Fruit fly (Drosophila melanogaster) whole organism, embryonic: ENCODE results near the gene Scgbeta.

Experiments
- Abd-B ChIP-seq: fragments of 200-800 bp; sonication (Bioruptor generic); optimal IDR thresholded peaks from 2 replicates; lab custom pipeline; 2018; ENCODE audit warnings: missing biosample characterization, mild to moderate bottlenecking, missing genetic modification characterization, moderate library complexity
- BEAF-32 ChIP-seq: fragments of 200-800 bp; sonication (Bioruptor generic); optimal IDR thresholded peaks from 3 replicates; lab custom pipeline; 2017; ENCODE audit warnings: missing biosample characterization, missing genetic modification characterization, mild to moderate bottlenecking, moderate library complexity, missing genetic modification reagents
- Bteb2 ChIP-seq: fragments of 200-800 bp; sonication (Bioruptor generic); optimal IDR thresholded peaks from 2 replicates; lab custom pipeline; 2016; ENCODE audit warnings: missing biosample characterization, missing genetic modification characterization
- CG10565 ChIP-seq: fragments of 200-800 bp; sonication (Bioruptor generic); optimal IDR thresholded peaks from 3 replicates; lab custom pipeline; 2016; ENCODE audit warnings: missing biosample characterization, mild to moderate bottlenecking, missing genetic modification characterization
- CG10654 ChIP-seq: fragments of 200-800 bp; sonication (Bioruptor generic); optimal IDR thresholded peaks from 2 replicates; lab custom pipeline; 2016; ENCODE audit warnings: missing biosample characterization, missing genetic modification characterization
- CG11398 ChIP-seq: fragments of 200-800 bp; sonication (Bioruptor generic); optimal IDR thresholded peaks from 2 replicates; lab custom pipeline; 2016; ENCODE audit warnings: missing biosample characterization, missing genetic modification characterization
- CG13894 ChIP-seq: fragments of 200-800 bp; sonication (Bioruptor generic); optimal IDR thresholded peaks from 3 replicates; lab custom pipeline; 2018; ENCODE audit warnings: missing biosample characterization, mild to moderate bottlenecking, missing genetic modification characterization, moderate library complexity
- CG14667 ChIP-seq: fragments of 200-800 bp; sonication (Bioruptor generic); IDR thresholded peaks from 2 replicates; pipeline ENCODE4 v1.3.6; 2022; ENCODE audit warnings: missing biosample characterization, missing genetic modification characterization
- CG17186 ChIP-seq: fragments of 200-800 bp; sonication (Bioruptor generic); optimal IDR thresholded peaks from 3 replicates; lab custom pipeline; 2017; ENCODE audit warnings: missing biosample characterization, missing genetic modification reagents, missing genetic modification characterization
- CG17385 ChIP-seq: fragments of 200-800 bp; sonication (Bioruptor generic); optimal IDR thresholded peaks from 3 replicates; lab custom pipeline; 2018; ENCODE audit warnings: missing biosample characterization, mild to moderate bottlenecking, missing genetic modification characterization
- CG18262 ChIP-seq: fragments of 200-800 bp; optimal IDR thresholded peaks from 3 replicates; lab custom pipeline; 2019; ENCODE audit warnings: missing biosample characterization, mild to moderate bottlenecking, missing genetic modification characterization, moderate library complexity
- CG18619 ChIP-seq: fragments of 200-800 bp; sonication (Bioruptor generic); optimal IDR thresholded peaks from 3 replicates; lab custom pipeline; 2017; ENCODE audit warnings: missing biosample characterization, mild to moderate bottlenecking, missing genetic modification characterization
- CG2875 ChIP-seq: fragments of 200-800 bp; sonication (Bioruptor generic); optimal IDR thresholded peaks from 2 replicates; lab custom pipeline; 2017; ENCODE audit warnings: missing biosample characterization, mild to moderate bottlenecking, missing genetic modification characterization, missing genetic modification reagents
- CG31224 ChIP-seq: fragments of 200-800 bp; sonication (Bioruptor generic); IDR thresholded peaks from 2 replicates; pipeline ENCODE4 v1.3.6; 2022; ENCODE audit warnings: missing biosample characterization, missing genetic modification characterization
- CG32532 ChIP-seq: fragments of 200-800 bp; sonication (Bioruptor generic); IDR thresholded peaks from 2 replicates; pipeline ENCODE4 v1.3.6; 2022; ENCODE audit warnings: missing biosample characterization, missing genetic modification characterization
- CG4424 ChIP-seq: fragments of 200-800 bp; sonication (Bioruptor generic); optimal IDR thresholded peaks from 3 replicates; lab custom pipeline; 2016; ENCODE audit warnings: missing biosample characterization, missing genetic modification characterization
- CG6272 ChIP-seq: fragments of 200-800 bp; sonication (Bioruptor generic); IDR thresholded peaks from 2 replicates; pipeline ENCODE4 v1.3.6; 2022; ENCODE audit warnings: missing biosample characterization, missing genetic modification characterization
- CG7357 ChIP-seq: fragments of 200-800 bp; sonication (Bioruptor generic); IDR thresholded peaks from 3 replicates; pipeline ENCODE4 v1.3.6; 2022; ENCODE audit warnings: missing biosample characterization, missing genetic modification characterization
- CG7556 ChIP-seq: fragments of 200-800 bp; sonication (Bioruptor generic); optimal IDR thresholded peaks from 2 replicates; lab custom pipeline; 2017; ENCODE audit warnings: missing biosample characterization, mild to moderate bottlenecking, missing genetic modification characterization
- CG8388 ChIP-seq: fragments of 200-800 bp; sonication (Bioruptor generic); optimal IDR thresholded peaks from 2 replicates; lab custom pipeline; 2019; ENCODE audit warnings: missing biosample characterization, mild to moderate bottlenecking, missing genetic modification characterization, moderate library complexity
- CTCF ChIP-seq: fragments of 200-800 bp; sonication (Bioruptor generic); optimal IDR thresholded peaks from 2 replicates; lab custom pipeline; 2017; ENCODE audit warnings: missing biosample characterization, mild to moderate bottlenecking, missing genetic modification characterization, moderate library complexity
- Dfd ChIP-seq, 2 experiments: fragments of >200 bp; optimal IDR thresholded peaks; 2 replicates each; lab custom pipeline; 2017; ENCODE audit warnings: missing biosample characterization in 2 of 2, missing genetic modification characterization in 2 of 2
- Doc2 ChIP-seq: fragments of 200-800 bp; sonication (Bioruptor generic); IDR thresholded peaks from 2 replicates; pipeline ENCODE4 v1.3.6; 2022; ENCODE audit warnings: missing biosample characterization, missing genetic modification characterization
- Hr78 ChIP-seq, 2 experiments: fragments of 200-800 bp in 1 of 2; fragments of >200 bp in 1 of 2; sonication (Bioruptor generic) in 1 of 2; optimal IDR thresholded peaks; 2 replicates each; lab custom pipeline; 2017 to 2019; ENCODE audit warnings: missing biosample characterization in 2 of 2, missing genetic modification characterization in 2 of 2, mild to moderate bottlenecking in 1 of 2, moderate library complexity in 1 of 2
- NC2α ChIP-seq: fragments of 200-800 bp; sonication (Bioruptor generic); optimal IDR thresholded peaks from 2 replicates; lab custom pipeline; 2016; ENCODE audit warnings: missing biosample characterization, missing genetic modification characterization
- Nf-YA ChIP-seq: fragments of 200-800 bp; sonication (Bioruptor generic); IDR thresholded peaks from 2 replicates; pipeline ENCODE4 v1.3.6; 2022; ENCODE audit warnings: missing biosample characterization, missing genetic modification characterization
- Pdp1 ChIP-seq, 2 experiments: fragments of 200-800 bp; sonication (Bioruptor generic); optimal IDR thresholded peaks; 3 replicates each; lab custom pipeline; 2016; ENCODE audit warnings: missing biosample characterization in 2 of 2, missing genetic modification characterization in 2 of 2, mild to moderate bottlenecking in 1 of 2, moderate library complexity in 1 of 2
- ap ChIP-seq: fragments of 200-800 bp; sonication (Bioruptor generic); IDR thresholded peaks from 2 replicates; pipeline ENCODE4 v1.3.6; 2022; ENCODE audit warnings: missing biosample characterization, missing genetic modification characterization
- ato ChIP-seq: fragments of 200-800 bp; sonication (Bioruptor generic); IDR thresholded peaks from 2 replicates; pipeline ENCODE4 v1.3.6; 2022; ENCODE audit warnings: missing biosample characterization, missing genetic modification characterization; ENCODE audit not compliant: partially characterized antibody
- cad ChIP-seq: fragments of >200 bp; optimal IDR thresholded peaks from 2 replicates; lab custom pipeline; 2017; ENCODE audit warnings: missing biosample characterization, missing genetic modification characterization
- ems ChIP-seq: fragments of 200-800 bp; sonication (Bioruptor generic); optimal IDR thresholded peaks from 3 replicates; lab custom pipeline; 2016; ENCODE audit warnings: missing biosample characterization, missing genetic modification characterization
- gem ChIP-seq: fragments of 200-800 bp; sonication (Bioruptor generic); optimal IDR thresholded peaks from 2 replicates; lab custom pipeline; 2019; ENCODE audit warnings: missing biosample characterization, mild to moderate bottlenecking, missing genetic modification characterization, moderate library complexity
- gfzf ChIP-seq: fragments of 200-800 bp; sonication (Bioruptor generic); optimal IDR thresholded peaks from 2 replicates; lab custom pipeline; 2016; ENCODE audit warnings: missing biosample characterization, mild to moderate bottlenecking, missing genetic modification characterization, moderate library complexity
- grn ChIP-seq: fragments of 200-800 bp; sonication (Bioruptor generic); optimal IDR thresholded peaks from 3 replicates; lab custom pipeline; 2017; ENCODE audit warnings: missing biosample characterization, missing genetic modification characterization
- ham ChIP-seq: fragments of 200-800 bp; sonication (Bioruptor generic); IDR thresholded peaks from 2 replicates; pipeline ENCODE4 v1.3.6; 2022; ENCODE audit warnings: missing biosample characterization, missing genetic modification characterization
- insv ChIP-seq, 2 experiments: fragments of 200-800 bp; sonication (Bioruptor generic); optimal IDR thresholded peaks; 3 replicates each; lab custom pipeline; 2016 to 2018; ENCODE audit warnings: missing biosample characterization in 2 of 2, missing genetic modification characterization in 2 of 2
- ken ChIP-seq: fragments of 200-800 bp; sonication (Bioruptor generic); IDR thresholded peaks from 3 replicates; pipeline ENCODE4 v1.3.6; 2022; ENCODE audit warnings: missing biosample characterization, missing genetic modification characterization
- lab ChIP-seq: fragments of 200-800 bp; sonication (Bioruptor generic); optimal IDR thresholded peaks from 3 replicates; lab custom pipeline; 2017; ENCODE audit warnings: missing biosample characterization, missing genetic modification characterization, mild to moderate bottlenecking, moderate library complexity, missing genetic modification reagents
- lilli ChIP-seq: fragments of 200-800 bp; sonication (Bioruptor generic); optimal IDR thresholded peaks from 3 replicates; lab custom pipeline; 2016; ENCODE audit warnings: missing biosample characterization, missing genetic modification characterization
- oc ChIP-seq: fragments of 200-800 bp; sonication (Bioruptor generic); optimal IDR thresholded peaks from 2 replicates; lab custom pipeline; 2018; ENCODE audit warnings: missing biosample characterization, mild to moderate bottlenecking, missing genetic modification characterization, moderate library complexity
- pb ChIP-seq: fragments of 200-800 bp; sonication (Bioruptor generic); optimal IDR thresholded peaks from 3 replicates; lab custom pipeline; 2016; ENCODE audit warnings: missing biosample characterization, missing genetic modification characterization
- pros ChIP-seq: fragments of 200-800 bp; sonication (Bioruptor generic); optimal IDR thresholded peaks from 3 replicates; lab custom pipeline; 2019; ENCODE audit warnings: missing biosample characterization, mild to moderate bottlenecking, missing genetic modification characterization, moderate library complexity
- repo ChIP-seq: fragments of 200-800 bp; sonication (Bioruptor generic); optimal IDR thresholded peaks from 2 replicates; lab custom pipeline; 2016; ENCODE audit warnings: missing biosample characterization, missing genetic modification characterization
- sc ChIP-seq, 3 experiments: fragments of >200 bp in 2 of 3; fragments of 200-800 bp in 1 of 3; sonication (Bioruptor generic) in 1 of 3; optimal IDR thresholded peaks; 2 replicates in 2 of 3; 3 replicates in 1 of 3; lab custom pipeline; 2017; ENCODE audit warnings: mild to moderate bottlenecking in 1 of 3, missing biosample characterization in 1 of 3, missing genetic modification characterization in 1 of 3, missing genetic modification reagents in 1 of 3
- sima ChIP-seq: fragments of 200-800 bp; sonication (Bioruptor generic); optimal IDR thresholded peaks from 2 replicates; lab custom pipeline; 2016; ENCODE audit warnings: missing biosample characterization, missing genetic modification characterization
- slou ChIP-seq: fragments of 200-800 bp; sonication (Bioruptor generic); optimal IDR thresholded peaks from 3 replicates; lab custom pipeline; 2016; ENCODE audit warnings: missing biosample characterization, missing genetic modification characterization
- sob ChIP-seq: fragments of 200-800 bp; sonication (Bioruptor generic); IDR thresholded peaks from 2 replicates; pipeline ENCODE4 v1.3.6; 2022; ENCODE audit warnings: missing biosample characterization, missing genetic modification characterization
- sug ChIP-seq: fragments of 200-800 bp; optimal IDR thresholded peaks from 2 replicates; lab custom pipeline; 2019; ENCODE audit warnings: missing biosample characterization, mild to moderate bottlenecking, missing genetic modification characterization, moderate library complexity
- twi ChIP-seq: fragments of 200-800 bp; optimal IDR thresholded peaks from 2 replicates; lab custom pipeline; 2019; ENCODE audit warnings: missing biosample characterization, mild to moderate bottlenecking, missing genetic modification characterization, moderate library complexity
- yki ChIP-seq: fragments of >200 bp; optimal IDR thresholded peaks from 3 replicates; lab custom pipeline; 2018
- zen2 ChIP-seq: fragments of 200-800 bp; sonication (Bioruptor generic); IDR thresholded peaks from 3 replicates; pipeline ENCODE4 v1.3.6; 2022; ENCODE audit warnings: missing biosample characterization, missing genetic modification characterization; ENCODE audit not compliant: partially characterized antibody

Gene Scgbeta

dm6 chr3R:12433764-12434163, 11.5 kb upstream of the Scgbeta start, which contains the start of the genes Aos1 and Srlp (continued):
- no peak for TF ChIP-seq grn
- no peak for TF ChIP-seq CG6272
- no peak for TF ChIP-seq lab (GFP tag; lab: Kevin White, UChicago)
- no peak for TF ChIP-seq NC2α
- peak; percentile 26 for TF ChIP-seq CG18619
- TF ChIP-seq slou (GFP tag; lab: Kevin White, UChicago): peak; percentile 17
- TF ChIP-seq CG32532 (GFP tag; lab: Robert Waterston, UW): peak; percentile 47; the same call in 1 of the 2 replicates
- no peak for TF ChIP-seq sima
- TF ChIP-seq pros (GFP tag; lab: Kevin White, UChicago): no peak
- peak; percentile 61 for TF ChIP-seq BEAF-32
- TF ChIP-seq yki (lab: Kevin White, UChicago): no peak
- no peak for TF ChIP-seq sob
- TF ChIP-seq CTCF (GFP tag; lab: Kevin White, UChicago): peak; percentile 40
- peak; percentile 74 for TF ChIP-seq gfzf (GFP tag; lab: Kevin White, UChicago)
- no peak for TF ChIP-seq CG31224
- no peak for TF ChIP-seq repo (GFP tag; lab: Kevin White, UChicago)
- no peak for TF ChIP-seq CG2875 (GFP tag; lab: Kevin White, UChicago)
- no peak for TF ChIP-seq ham (GFP tag; lab: Robert Waterston, UW)
- TF ChIP-seq CG10654 (GFP tag; lab: Kevin White, UChicago): peak; percentile 24
- TF ChIP-seq Doc2 (GFP tag; lab: Robert Waterston, UW): no peak
- TF ChIP-seq CG17186 (GFP tag; lab: Kevin White, UChicago): peak; percentile 21
- TF ChIP-seq insv (GFP tag; optimal IDR thresholded peaks at IDR 0.05; lab: Kevin White, UChicago): peak in 1 of 2 experiments; percentile 23
- peak; percentile 40 for TF ChIP-seq CG7556 (GFP tag; lab: Kevin White, UChicago)
- TF ChIP-seq twi: peak; percentile 46
- TF ChIP-seq Dfd (GFP tag; optimal IDR thresholded peaks at IDR 0.05; lab: Kevin White, UChicago): no peak
- no peak for TF ChIP-seq oc (tag; lab: Kevin White, UChicago)
- 0 out of 2 replicates have a peak, but pooled peaks have one; percentile 20 for TF ChIP-seq CG14667 (GFP tag; lab: Robert Waterston, UW)
- TF ChIP-seq CG18262 (tag; lab: Kevin White, UChicago): peak; percentile 66
- TF ChIP-seq ato (GFP tag; lab: Robert Waterston, UW): no peak
- no peak for TF ChIP-seq CG11398 (GFP tag; lab: Kevin White, UChicago)
- TF ChIP-seq Abd-B (GFP tag; lab: Kevin White, UChicago): peak; percentile 62
- no peak for TF ChIP-seq ken (GFP tag; lab: Robert Waterston, UW)
- TF ChIP-seq CG17385: peak; percentile 51
- peak; percentile 79 for TF ChIP-seq sug (tag; lab: Kevin White, UChicago)
- no peak for TF ChIP-seq zen2 (GFP tag; lab: Robert Waterston, UW)
- no peak for TF ChIP-seq CG7357
- TF ChIP-seq lilli (GFP tag; lab: Kevin White, UChicago): peak; percentile 8
- TF ChIP-seq Hr78 (GFP tag; optimal IDR thresholded peaks at IDR 0.05; lab: Kevin White, UChicago): no peak
- TF ChIP-seq pb (GFP tag; lab: Kevin White, UChicago): no peak
- TF ChIP-seq ap (GFP tag; lab: Robert Waterston, UW): no peak
- TF ChIP-seq ems (GFP tag; lab: Kevin White, UChicago): no peak
- no peak for TF ChIP-seq CG4424 (GFP tag; lab: Kevin White, UChicago)
- TF ChIP-seq cad (GFP tag; lab: Kevin White, UChicago): no peak
- no peak for TF ChIP-seq CG10565
- no peak for TF ChIP-seq Nf-YA (GFP tag; lab: Robert Waterston, UW)
- peak; percentile 63 for TF ChIP-seq CG13894 (tag; lab: Kevin White, UChicago)
- TF ChIP-seq sc (optimal IDR thresholded peaks at IDR 0.05; lab: Kevin White, UChicago): no peak
- peak; percentile 1 for TF ChIP-seq sc (GFP tag; optimal IDR thresholded peaks at IDR 0.05; lab: Kevin White, UChicago)
- peak in 1 of 2 experiments; percentile 27 for TF ChIP-seq Pdp1 (GFP tag; optimal IDR thresholded peaks at IDR 0.05; lab: Kevin White, UChicago)
- TF ChIP-seq Bteb2 (GFP tag; lab: Kevin White, UChicago): no peak
- no peak for TF ChIP-seq gem (tag; lab: Kevin White, UChicago)
- peak; percentile 44 for TF ChIP-seq CG8388 (GFP tag; lab: Kevin White, UChicago)
